Fruit fly (Drosophila melanogaster) whole organism, pupa: ENCODE results near the gene RpS9.

ENCODE experiments used
- CG10348 ChIP-seq: fragments of 200-800 bp; sonication (Bioruptor generic); IDR thresholded peaks from 2 replicates; pipeline ENCODE4 v1.3.6; 2022; ENCODE audit warnings: missing biosample characterization, missing genetic modification characterization
- CG12605 ChIP-seq: fragments of 200-800 bp; sonication (Bioruptor generic); IDR thresholded peaks from 2 replicates; pipeline ENCODE4 v1.3.6; 2022; ENCODE audit warnings: missing biosample characterization, missing genetic modification characterization
- CG13204 ChIP-seq: fragments of 200-800 bp; sonication (Bioruptor generic); optimal IDR thresholded peaks from 2 replicates; lab custom pipeline; 2018; ENCODE audit warnings: missing biosample characterization, mild to moderate bottlenecking, missing genetic modification characterization, moderate library complexity
- CG14655 ChIP-seq: fragments of 200-800 bp; sonication (Bioruptor generic); optimal IDR thresholded peaks from 3 replicates; lab custom pipeline; 2017; ENCODE audit warnings: mild to moderate bottlenecking, missing biosample characterization, missing genetic modification reagents, missing genetic modification characterization
- CG15710 ChIP-seq: fragments of 200-800 bp; sonication (Bioruptor generic); optimal IDR thresholded peaks from 2 replicates; lab custom pipeline; 2018; ENCODE audit warnings: missing biosample characterization, mild to moderate bottlenecking, missing genetic modification characterization, moderate library complexity
- CG17806 ChIP-seq: fragments of 200-800 bp; sonication (Bioruptor generic); optimal IDR thresholded peaks from 2 replicates; lab custom pipeline; 2018; ENCODE audit warnings: missing biosample characterization, mild to moderate bottlenecking, missing genetic modification characterization, moderate library complexity
- CG32121 ChIP-seq: fragments of 200-800 bp; sonication (Bioruptor generic); IDR thresholded peaks from 2 replicates; pipeline ENCODE4 v1.3.6; 2022; ENCODE audit warnings: missing biosample characterization, missing genetic modification characterization
- CG34367 ChIP-seq: fragments of 200-800 bp; sonication (Bioruptor generic); optimal IDR thresholded peaks from 2 replicates; lab custom pipeline; 2018; ENCODE audit warnings: missing biosample characterization, mild to moderate bottlenecking, missing genetic modification characterization
- CG4496 ChIP-seq: fragments of 200-800 bp; sonication (Bioruptor generic); IDR thresholded peaks from 3 replicates; pipeline ENCODE4 v1.3.6; 2022; ENCODE audit warnings: missing biosample characterization, missing genetic modification characterization
- CG8159 ChIP-seq: fragments of 200-800 bp; sonication (Bioruptor generic); optimal IDR thresholded peaks from 3 replicates; lab custom pipeline; 2018; ENCODE audit warnings: missing biosample characterization, mild to moderate bottlenecking, missing genetic modification characterization, moderate library complexity
- CG8301 ChIP-seq: fragments of 200-800 bp; sonication (Bioruptor generic); optimal IDR thresholded peaks from 2 replicates; lab custom pipeline; 2018; ENCODE audit warnings: missing biosample characterization, mild to moderate bottlenecking, missing genetic modification characterization
- CG9948 ChIP-seq: fragments of 200-800 bp; sonication (Bioruptor generic); optimal IDR thresholded peaks from 2 replicates; lab custom pipeline; 2018; ENCODE audit warnings: missing biosample characterization, mild to moderate bottlenecking, missing genetic modification characterization, moderate library complexity
- D1 ChIP-seq: fragments of 200-800 bp; sonication (Bioruptor generic); optimal IDR thresholded peaks from 2 replicates; lab custom pipeline; 2018; ENCODE audit warnings: missing biosample characterization, mild to moderate bottlenecking, missing genetic modification characterization, moderate library complexity
- EcR ChIP-seq: fragments of 200-800 bp; sonication (Bioruptor generic); optimal IDR thresholded peaks from 3 replicates; lab custom pipeline; 2019; ENCODE audit warnings: missing biosample characterization, missing genetic modification characterization, mild to moderate bottlenecking, moderate library complexity, missing genetic modification reagents
- Ets98B ChIP-seq: fragments of 200-800 bp; sonication (Bioruptor generic); IDR thresholded peaks from 2 replicates; pipeline ENCODE4 v1.3.6; 2022; ENCODE audit warnings: missing biosample characterization, missing genetic modification characterization
- Pif1A ChIP-seq: fragments of 200-800 bp; sonication (Bioruptor generic); optimal IDR thresholded peaks from 3 replicates; lab custom pipeline; 2016; ENCODE audit warnings: missing biosample characterization, missing genetic modification characterization
- Pif1B ChIP-seq: fragments of 200-800 bp; sonication (Bioruptor generic); optimal IDR thresholded peaks from 3 replicates; lab custom pipeline; 2016; ENCODE audit warnings: missing biosample characterization, missing genetic modification characterization
- Snoo ChIP-seq: fragments of 200-800 bp; sonication (Bioruptor generic); optimal IDR thresholded peaks from 3 replicates; lab custom pipeline; 2017; ENCODE audit warnings: missing biosample characterization, mild to moderate bottlenecking, missing genetic modification characterization, inconsistent platforms
- fd96Ca ChIP-seq: fragments of 200-800 bp; sonication (Bioruptor generic); IDR thresholded peaks from 3 replicates; pipeline ENCODE4 v1.3.6; 2022; ENCODE audit warnings: missing biosample characterization, missing genetic modification characterization
- gl ChIP-seq: fragments of 200-800 bp; sonication (Bioruptor generic); optimal IDR thresholded peaks from 2 replicates; lab custom pipeline; 2018; ENCODE audit warnings: missing biosample characterization, mild to moderate bottlenecking, missing genetic modification characterization
- rn ChIP-seq: fragments of 200-800 bp; sonication (Bioruptor generic); IDR thresholded peaks from 2 replicates; pipeline ENCODE4 v1.3.6; 2022; ENCODE audit warnings: missing biosample characterization, missing genetic modification characterization

RpS9 gene

DNA sequence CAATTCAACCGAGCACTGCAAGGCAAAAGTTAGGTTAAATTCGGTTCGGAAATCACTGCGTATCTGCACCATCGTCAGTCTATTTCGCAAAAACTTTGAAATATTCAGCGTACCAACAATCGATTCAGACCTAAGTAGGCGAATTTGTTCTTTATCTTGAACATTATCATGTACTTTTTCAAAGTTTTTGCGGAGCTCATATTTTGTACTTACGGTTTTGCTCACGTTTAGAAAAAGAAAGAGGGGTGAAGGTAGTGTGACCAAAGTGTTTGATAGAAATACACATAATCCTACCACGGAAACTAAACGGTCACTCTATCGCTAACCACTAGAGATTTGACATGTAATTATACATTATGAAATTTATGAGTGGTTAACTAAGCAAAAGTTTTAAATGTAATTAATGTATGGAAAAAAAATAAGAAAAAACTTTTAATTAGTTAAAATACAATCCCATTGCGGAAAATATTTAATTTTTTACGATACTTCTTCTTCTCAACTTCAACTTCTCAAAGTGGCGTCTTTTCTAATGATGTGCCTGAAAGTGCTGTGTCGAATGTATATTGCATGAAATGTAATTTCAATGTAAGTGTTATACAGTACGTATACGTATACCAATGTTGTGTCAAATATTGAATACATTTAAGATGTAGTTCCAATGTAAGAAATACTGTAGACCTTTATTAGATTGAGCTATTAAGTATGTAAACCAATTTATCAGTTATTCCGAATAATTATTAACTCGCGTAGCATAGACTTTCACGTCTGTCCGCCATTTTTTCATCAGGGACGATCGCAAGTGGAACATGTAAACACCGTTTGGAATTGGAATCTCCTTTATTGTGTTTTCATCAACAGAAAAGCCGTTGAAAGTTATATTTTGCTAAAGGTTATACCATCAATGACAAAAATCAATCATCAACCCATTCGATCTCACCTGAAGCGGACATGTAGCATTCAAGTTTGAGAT is at the start of gene RpS9:
RpS9 (minus strand) TSS at position 245 of the 970 bp plus-strand sequence.
- TF ChIP-seq Pif1B (GFP tag; lab: Kevin White, UChicago) = no peak
- peak; percentile 28 for TF ChIP-seq CG15710
- TF ChIP-seq CG34367 (tag; lab: Kevin White, UChicago) = no peak
- TF ChIP-seq CG9948 (tag; lab: Kevin White, UChicago) = no peak
- no peak for TF ChIP-seq CG32121 (GFP tag; lab: Robert Waterston, UW)
- no peak for TF ChIP-seq D1
- peak; percentile 18 for TF ChIP-seq Pif1A
- TF ChIP-seq CG12605 = no peak
- TF ChIP-seq CG4496 = no peak; the same call in 2 of the 3 replicates
- peak; percentile 28 for TF ChIP-seq CG8159 (tag; lab: Kevin White, UChicago)
- TF ChIP-seq CG17806 (tag; lab: Kevin White, UChicago) = peak; percentile 10
- no peak for TF ChIP-seq EcR
- peak; percentile 21 for TF ChIP-seq gl
- TF ChIP-seq Ets98B (GFP tag; lab: Robert Waterston, UW) = peak; percentile 50
- TF ChIP-seq CG14655 (GFP tag; lab: Kevin White, UChicago) = no peak

DNA sequence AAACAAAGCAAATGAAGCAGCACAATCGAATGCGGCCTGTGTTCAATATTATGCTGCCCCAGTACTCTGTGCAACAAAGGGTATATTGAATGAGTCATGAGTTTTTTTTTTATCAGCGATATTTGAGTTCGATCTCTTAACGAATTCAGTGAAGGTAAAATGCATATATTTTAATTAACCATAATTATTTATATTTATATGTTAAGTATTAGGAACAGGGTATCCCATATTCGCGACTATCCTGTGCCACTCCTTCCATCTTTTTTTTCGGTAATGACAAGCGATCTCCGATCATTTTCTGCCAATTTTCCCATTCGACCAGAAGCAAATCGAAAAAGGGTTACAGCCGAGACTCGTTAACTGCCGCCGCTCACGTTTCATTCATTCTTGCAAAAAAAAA is 47.7 kb upstream of the RpS9 start:
- TF ChIP-seq D1 (no peak), CG4496 (0 out of 3 replicates have a peak, but pooled peaks have one; percentile 32), CG8159 (tag; lab: Kevin White, UChicago) (no peak), CG32121 (GFP tag; lab: Robert Waterston, UW) (peak; percentile 55; the same call in 1 of the 2 replicates), fd96Ca (0 out of 3 replicates have a peak, but pooled peaks have one; percentile 5)
- TF ChIP-seq, all 21 proteins: peak for 3

DNA sequence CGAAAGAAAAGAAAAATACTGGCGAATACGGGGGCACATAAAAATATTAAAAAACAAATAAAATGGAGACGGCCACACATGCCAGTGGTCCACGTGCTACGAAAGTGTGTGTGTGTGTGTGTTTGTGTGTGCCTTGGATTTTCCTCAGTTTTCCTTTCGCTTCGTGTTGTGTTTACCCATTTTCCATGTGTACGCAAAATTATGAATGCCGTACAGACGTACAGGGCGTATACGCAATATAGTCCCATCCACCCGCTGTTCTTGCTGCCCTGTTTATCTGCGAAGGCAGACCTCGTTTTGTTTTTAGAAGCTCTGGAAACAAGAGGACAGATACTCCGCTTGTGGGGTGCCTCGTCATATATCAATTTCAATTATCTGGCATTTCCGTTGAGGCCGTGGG is 45.3 kb upstream of the RpS9 start:
- TF ChIP-seq CG9948 (tag; lab: Kevin White, UChicago) (no peak), CG34367 (tag; lab: Kevin White, UChicago) (no peak), CG14655 (GFP tag; lab: Kevin White, UChicago) (no peak), CG15710 (no peak), Pif1B (GFP tag; lab: Kevin White, UChicago) (no peak), CG8301 (tag; lab: Kevin White, UChicago) (no peak), CG13204 (no peak), gl (no peak), fd96Ca (no peak), CG17806 (tag; lab: Kevin White, UChicago) (no peak), Pif1A (no peak), CG32121 (GFP tag; lab: Robert Waterston, UW) (no peak), D1 (no peak), Ets98B (GFP tag; lab: Robert Waterston, UW) (no peak), CG12605 (no peak), CG8159 (tag; lab: Kevin White, UChicago) (no peak), EcR (no peak)

DNA sequence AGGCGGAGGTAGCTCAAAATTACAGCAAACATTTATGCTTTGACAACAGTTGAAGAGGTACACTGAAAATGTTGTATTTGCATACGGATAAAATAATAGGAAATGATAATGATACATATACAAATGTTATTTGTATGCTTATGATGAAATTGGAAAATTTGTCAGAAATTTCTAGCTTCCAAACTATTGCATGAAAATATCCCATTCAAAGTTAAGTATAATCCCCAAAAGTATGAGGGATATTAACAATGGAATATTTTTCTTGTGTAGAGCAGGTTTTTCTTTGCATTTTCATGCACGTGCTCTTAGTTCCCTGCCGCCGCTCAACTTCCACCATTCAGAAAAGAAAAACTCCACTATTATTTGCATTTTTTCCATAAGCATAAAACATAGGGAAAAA is 43.7 kb upstream of the RpS9 start:
- TF ChIP-seq CG8301 (tag; lab: Kevin White, UChicago) = no peak
- TF ChIP-seq fd96Ca = no peak
- no peak for TF ChIP-seq CG15710
- TF ChIP-seq CG10348 (GFP tag; lab: Robert Waterston, UW) = no peak
- TF ChIP-seq rn (GFP tag; lab: Robert Waterston, UW) = no peak
- no peak for TF ChIP-seq CG9948 (tag; lab: Kevin White, UChicago)
- TF ChIP-seq CG32121 (GFP tag; lab: Robert Waterston, UW) = no peak
- TF ChIP-seq Snoo (tag; lab: Kevin White, UChicago) = no peak
- no peak for TF ChIP-seq gl
- no peak for TF ChIP-seq D1
- no peak for TF ChIP-seq Ets98B (GFP tag; lab: Robert Waterston, UW)
- no peak for TF ChIP-seq CG12605
- no peak for TF ChIP-seq CG4496
- no peak for TF ChIP-seq CG13204
- no peak for TF ChIP-seq EcR
- TF ChIP-seq CG34367 (tag; lab: Kevin White, UChicago) = no peak
- TF ChIP-seq CG14655 (GFP tag; lab: Kevin White, UChicago) = no peak
- TF ChIP-seq CG8159 (tag; lab: Kevin White, UChicago) = no peak
- no peak for TF ChIP-seq Pif1B (GFP tag; lab: Kevin White, UChicago)
- TF ChIP-seq, all 21 proteins: peak for 0

DNA sequence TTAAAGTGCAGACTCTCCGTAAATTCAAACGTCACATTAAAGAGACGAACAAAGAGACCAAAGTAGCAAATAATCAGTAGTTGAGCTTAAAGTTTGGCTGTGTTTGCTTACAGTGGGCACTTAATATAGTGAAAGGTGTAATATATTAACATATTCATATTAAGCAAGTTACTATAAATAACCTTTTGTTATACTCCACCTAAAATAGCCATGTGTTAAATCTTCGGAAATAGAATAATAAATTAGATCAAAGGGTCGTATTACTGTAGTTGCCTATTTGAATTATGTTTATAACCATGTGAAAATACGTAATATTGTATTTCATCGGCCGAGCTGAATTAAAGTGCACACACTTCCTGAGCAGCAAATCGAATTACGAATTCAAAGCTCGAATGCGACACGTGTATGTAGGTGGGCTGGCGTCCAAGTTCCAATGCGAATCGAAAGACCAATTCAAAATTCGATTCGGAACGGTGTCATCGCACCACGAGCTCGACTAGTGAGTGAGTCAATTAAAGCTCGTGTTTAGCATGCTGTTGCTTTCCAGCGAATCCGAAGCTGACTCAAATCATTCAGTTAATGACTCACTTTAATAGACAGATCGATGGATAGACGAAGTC is 41.0 kb upstream of the RpS9 start:
- no peak for TF ChIP-seq Snoo (tag; lab: Kevin White, UChicago)
- no peak for TF ChIP-seq D1
- peak; percentile 14; the same call in 1 of the 3 replicates for TF ChIP-seq CG4496

DNA sequence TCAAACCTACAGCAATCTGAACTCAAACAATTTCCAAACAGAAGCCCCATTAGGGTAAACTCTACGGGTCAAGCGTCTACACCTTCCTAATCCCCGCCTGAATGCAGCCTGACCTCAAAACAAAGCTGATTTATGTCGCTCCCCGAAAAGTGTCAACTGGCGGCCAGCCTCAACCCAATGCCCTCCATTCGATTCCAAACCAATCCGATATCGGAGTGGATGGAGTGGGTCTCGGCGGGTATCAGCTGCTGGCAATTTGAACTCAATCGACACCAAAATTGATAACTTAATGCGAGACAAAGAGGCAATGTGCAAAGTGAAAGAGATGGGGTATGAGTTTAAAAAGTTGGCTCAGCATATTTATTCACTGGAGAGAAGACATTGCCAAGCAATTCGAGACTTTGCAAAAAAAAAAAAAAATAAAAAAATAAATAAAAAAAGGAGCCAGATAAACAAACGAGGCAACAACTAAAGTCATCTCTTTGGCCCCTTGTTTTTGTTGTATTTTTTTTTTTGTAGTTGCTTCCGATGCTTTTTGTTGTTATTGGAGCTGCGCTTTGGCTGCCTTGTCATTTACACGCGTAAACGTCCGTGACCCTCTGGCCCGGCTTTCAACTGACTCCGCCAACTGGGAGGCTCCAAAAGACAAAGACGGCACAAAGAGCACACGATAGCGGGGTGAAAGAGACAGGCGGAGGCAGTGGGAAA is 39.7 kb upstream of the RpS9 start:
- TF ChIP-seq CG17806 (tag; lab: Kevin White, UChicago) = peak; percentile 49
- TF ChIP-seq Pif1A = peak; percentile 72
- no peak for TF ChIP-seq CG14655 (GFP tag; lab: Kevin White, UChicago)
- peak; percentile 43; the same call in 1 of the 2 replicates for TF ChIP-seq CG12605
- TF ChIP-seq EcR = peak; percentile 93
- peak; percentile 71 for TF ChIP-seq CG13204
- peak; percentile 60 for TF ChIP-seq CG8159 (tag; lab: Kevin White, UChicago)
- TF ChIP-seq gl = peak; percentile 57
- TF ChIP-seq CG15710 = peak; percentile 49
- TF ChIP-seq CG34367 (tag; lab: Kevin White, UChicago) = peak; percentile 47
- TF ChIP-seq CG9948 (tag; lab: Kevin White, UChicago) = peak; percentile 36
- TF ChIP-seq rn (GFP tag; lab: Robert Waterston, UW) = no peak
- TF ChIP-seq fd96Ca = no peak
- no peak; the same call in 1 of the 2 replicates for TF ChIP-seq Ets98B (GFP tag; lab: Robert Waterston, UW)
- no peak for TF ChIP-seq CG10348 (GFP tag; lab: Robert Waterston, UW)
- no peak for TF ChIP-seq CG8301 (tag; lab: Kevin White, UChicago)
- no peak for TF ChIP-seq D1
- no peak for TF ChIP-seq CG32121 (GFP tag; lab: Robert Waterston, UW)
- TF ChIP-seq Pif1B (GFP tag; lab: Kevin White, UChicago) = peak; percentile 77
- TF ChIP-seq Snoo (tag; lab: Kevin White, UChicago) = peak; percentile 52
- peak; percentile 57; the same call in 2 of the 3 replicates for TF ChIP-seq CG4496
